Worm (Caenorhabditis elegans) whole organism, L4 larva: ENCODE data around the gene crh-1.

Experiments used
- F10B5.3 ChIP-seq: sonication (generic microtip); optimal IDR thresholded peaks from 2 replicates; lab custom pipeline; 2016; ENCODE audit warnings: mild to moderate bottlenecking, missing genetic modification characterization, missing compliant biosample characterization
- egl-43 ChIP-seq: fragments of 200-800 bp; sonication (Bioruptor generic); IDR thresholded peaks from 2 replicates; pipeline ENCODE4 v1.3.6; 2022; ENCODE audit warnings: missing genetic modification reagents, missing genetic modification characterization, missing compliant biosample characterization

DNA sequence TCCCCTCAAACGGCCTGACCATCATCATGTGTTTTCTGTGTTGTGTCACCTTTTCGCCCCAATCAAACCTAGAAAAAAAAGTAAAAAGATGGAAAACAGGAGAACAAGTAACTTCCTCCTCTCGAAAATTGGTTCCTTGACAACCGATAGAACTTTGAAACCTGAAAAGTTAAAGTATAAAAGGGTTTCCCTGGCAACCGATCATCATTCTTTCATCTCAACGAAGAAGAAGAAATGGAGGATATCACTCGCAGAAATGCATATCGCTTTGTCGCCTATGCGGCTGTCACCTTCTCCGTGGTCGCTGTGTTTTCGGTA is 46.2 kb downstream of the crh-1 start, which contains the start of gene col-95:
- TF ChIP-seq F10B5.3 (tag; lab: Kevin White, UChicago) = no peak
- no peak for TF ChIP-seq egl-43 (GFP tag; lab: Robert Waterston, UW)
